Fruit fly (Drosophila melanogaster): Measurements from ENCODE around the gene CG6675.
A peak's percentile ranks its signal among the peaks of the same experiment; 100 is the strongest.

The CG6675 gene

dm6 chr2L:22120871-22121388, 12.2 kb downstream of the CG6675 start, which contains the start of gene CG3651:
CG3651 (plus strand) TSS chr2L:22121338.
- TF ChIP-seq ovo (GFP tag; optimal IDR thresholded peaks at IDR 0.05) (no peak), bab1 (GFP tag; optimal IDR thresholded peaks at IDR 0.05) (no peak), toe (GFP tag; optimal IDR thresholded peaks at IDR 0.05) (no peak), Hr96 (GFP tag; optimal IDR thresholded peaks at IDR 0.05) (no peak), Crg-1 (GFP tag; optimal IDR thresholded peaks at IDR 0.05) (no peak), cic (GFP tag; optimal IDR thresholded peaks at IDR 0.05) (no peak), CG7045 (GFP tag; optimal IDR thresholded peaks at IDR 0.05) (no peak), CG5204 (GFP tag; optimal IDR thresholded peaks at IDR 0.05) (no peak)

DNA sequence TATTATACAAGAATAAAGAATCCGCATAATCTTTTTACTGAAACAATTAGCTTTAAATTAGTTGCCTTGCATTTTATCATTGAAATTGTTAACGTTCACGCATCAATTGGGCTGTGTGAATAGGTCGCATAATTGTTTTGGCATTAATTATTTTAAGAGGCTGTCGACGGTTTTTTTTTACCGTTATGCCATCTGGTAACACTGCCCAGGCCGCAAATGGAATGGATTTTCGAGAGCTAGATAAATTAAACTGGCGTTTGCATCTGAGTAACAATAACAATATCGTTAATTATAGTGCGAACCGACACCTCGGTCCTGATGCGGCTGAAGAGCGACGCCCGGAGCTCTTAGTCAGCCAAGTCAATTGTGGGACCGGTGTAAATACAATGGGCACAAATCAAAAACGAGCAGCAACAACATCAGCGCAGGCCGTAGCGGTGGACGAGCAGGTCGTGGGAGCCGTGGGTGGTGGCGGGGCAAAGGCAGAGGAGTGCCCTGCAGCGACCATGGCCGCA, 12.9 kb downstream of the CG6675 start:
- TF ChIP-seq Clk (GFP tag; optimal IDR thresholded peaks at IDR 0.05) (no peak), ovo (GFP tag; optimal IDR thresholded peaks at IDR 0.05) (peak; percentile 67), pad (GFP tag; optimal IDR thresholded peaks at IDR 0.05) (no peak), bab1 (GFP tag; optimal IDR thresholded peaks at IDR 0.05) (no peak), cnc (optimal IDR thresholded peaks at IDR 0.05) (no peak), CG7045 (GFP tag; optimal IDR thresholded peaks at IDR 0.05) (no peak), CG5204 (GFP tag; optimal IDR thresholded peaks at IDR 0.05) (no peak), toe (GFP tag; optimal IDR thresholded peaks at IDR 0.05) (no peak), CG7101 (tag; optimal IDR thresholded peaks at IDR 0.05) (no peak), CG14711 (tag; optimal IDR thresholded peaks at IDR 0.05) (no peak), Crg-1 (GFP tag; optimal IDR thresholded peaks at IDR 0.05) (no peak), CG33017 (tag; optimal IDR thresholded peaks at IDR 0.05) (no peak), Hr96 (GFP tag; optimal IDR thresholded peaks at IDR 0.05) (peak; percentile 3), CG11617 (GFP tag; optimal IDR thresholded peaks at IDR 0.05) (no peak), cic (GFP tag; optimal IDR thresholded peaks at IDR 0.05) (no peak), tj (GFP tag; optimal IDR thresholded peaks at IDR 0.05) (no peak), CG1620 (GFP tag; optimal IDR thresholded peaks at IDR 0.05) (peak; percentile 28), Mnt (GFP tag; optimal IDR thresholded peaks at IDR 0.05) (no peak), kay (GFP tag; ENCODE audit: borderline replicate concordance) (no peak), CG12768 (GFP tag; optimal IDR thresholded peaks at IDR 0.05) (no peak)

dm6 chr2L:22129581-22130300, 21.0 kb downstream of the CG6675 start, which contains the start of gene CycK:
CycK (minus strand) TSS chr2L:22130142.
- TF ChIP-seq tj (GFP tag; optimal IDR thresholded peaks at IDR 0.05) = no peak
- TF ChIP-seq ovo (GFP tag; optimal IDR thresholded peaks at IDR 0.05) = no peak
- TF ChIP-seq CG1620 (GFP tag; optimal IDR thresholded peaks at IDR 0.05) = peak; percentile 1
- peak; percentile 7 for TF ChIP-seq CG7045 (GFP tag; optimal IDR thresholded peaks at IDR 0.05)
- TF ChIP-seq CG5204 (GFP tag; optimal IDR thresholded peaks at IDR 0.05) = peak; percentile 47
- no peak for TF ChIP-seq cic (GFP tag; optimal IDR thresholded peaks at IDR 0.05)
- peak; percentile 34 for TF ChIP-seq Hr96 (GFP tag; optimal IDR thresholded peaks at IDR 0.05)
- TF ChIP-seq toe (GFP tag; optimal IDR thresholded peaks at IDR 0.05) = peak; percentile 31
- no peak for TF ChIP-seq CG14711 (tag; optimal IDR thresholded peaks at IDR 0.05)
- TF ChIP-seq CG33017 (tag; optimal IDR thresholded peaks at IDR 0.05) = no peak
- no peak for TF ChIP-seq CG11617 (GFP tag; optimal IDR thresholded peaks at IDR 0.05)
- peak; percentile 9 for TF ChIP-seq CG7101 (tag; optimal IDR thresholded peaks at IDR 0.05)
- TF ChIP-seq bab1 (GFP tag; optimal IDR thresholded peaks at IDR 0.05) = no peak
- TF ChIP-seq cnc (optimal IDR thresholded peaks at IDR 0.05) = no peak
- no peak for TF ChIP-seq kay (GFP tag; ENCODE audit: borderline replicate concordance)
- no peak for TF ChIP-seq Crg-1 (GFP tag; optimal IDR thresholded peaks at IDR 0.05)
- no peak for TF ChIP-seq pad (GFP tag; optimal IDR thresholded peaks at IDR 0.05)
- TF ChIP-seq Mnt (GFP tag; optimal IDR thresholded peaks at IDR 0.05) = peak; percentile 57
- no peak for TF ChIP-seq CG12768 (GFP tag; optimal IDR thresholded peaks at IDR 0.05)
- TF ChIP-seq Clk (GFP tag; optimal IDR thresholded peaks at IDR 0.05) = no peak

- TF ChIP-seq CG1620 (GFP tag; optimal IDR thresholded peaks at IDR 0.05) (peak; percentile 35), Clk (GFP tag; optimal IDR thresholded peaks at IDR 0.05) (no peak), CG7101 (tag; optimal IDR thresholded peaks at IDR 0.05) (peak; percentile 4), kay (GFP tag; ENCODE audit: borderline replicate concordance) (peak; percentile 13), Mnt (GFP tag; optimal IDR thresholded peaks at IDR 0.05) (peak; percentile 10), CG5204 (GFP tag; optimal IDR thresholded peaks at IDR 0.05) (peak; percentile 26), Hr96 (GFP tag; optimal IDR thresholded peaks at IDR 0.05) (no peak), tj (GFP tag; optimal IDR thresholded peaks at IDR 0.05) (no peak), CG33017 (tag; optimal IDR thresholded peaks at IDR 0.05) (no peak), cnc (optimal IDR thresholded peaks at IDR 0.05) (no peak), pad (GFP tag; optimal IDR thresholded peaks at IDR 0.05) (no peak), CG7045 (GFP tag; optimal IDR thresholded peaks at IDR 0.05) (no peak), CG14711 (tag; optimal IDR thresholded peaks at IDR 0.05) (no peak), cic (GFP tag; optimal IDR thresholded peaks at IDR 0.05) (no peak), Crg-1 (GFP tag; optimal IDR thresholded peaks at IDR 0.05) (no peak), CG11617 (GFP tag; optimal IDR thresholded peaks at IDR 0.05) (no peak), toe (GFP tag; optimal IDR thresholded peaks at IDR 0.05) (no peak), CG12768 (GFP tag; optimal IDR thresholded peaks at IDR 0.05) (no peak), ovo (GFP tag; optimal IDR thresholded peaks at IDR 0.05) (no peak), bab1 (GFP tag; optimal IDR thresholded peaks at IDR 0.05) (peak; percentile 25)
Observed at dm6 chr2L:22131171-22131675, 22.5 kb downstream of the CG6675 start, which contains the start of gene CG42748. CG42748 (plus strand) TSS chr2L:22131221.

dm6 chr2L:22132984-22133383, 24.2 kb downstream of the CG6675 start:
- no peak for TF ChIP-seq CG1620 (GFP tag; optimal IDR thresholded peaks at IDR 0.05)
- no peak for TF ChIP-seq CG5204 (GFP tag; optimal IDR thresholded peaks at IDR 0.05)
- TF ChIP-seq CG11617 (GFP tag; optimal IDR thresholded peaks at IDR 0.05) = no peak
- no peak for TF ChIP-seq Clk (GFP tag; optimal IDR thresholded peaks at IDR 0.05)
- TF ChIP-seq bab1 (GFP tag; optimal IDR thresholded peaks at IDR 0.05) = no peak
- no peak for TF ChIP-seq toe (GFP tag; optimal IDR thresholded peaks at IDR 0.05)

Measured in whole organism, adult.